Fruit fly (Drosophila melanogaster) whole organism, embryonic: ENCODE data around the gene CG17564.

Source experiments
- Atf6 ChIP-seq: fragments of 200-800 bp; sonication (Bioruptor generic); IDR thresholded peaks from 2 replicates; pipeline ENCODE4 v1.3.6; 2022; ENCODE audit warnings: missing biosample characterization, missing genetic modification characterization
- CG11456 ChIP-seq: fragments of 200-800 bp; sonication (Bioruptor generic); IDR thresholded peaks from 3 replicates; pipeline ENCODE4 v1.3.6; 2022; ENCODE audit warnings: missing biosample characterization, missing genetic modification characterization
- CG12391 ChIP-seq: fragments of 200-800 bp; sonication (Bioruptor generic); optimal IDR thresholded peaks from 3 replicates; lab custom pipeline; 2018; ENCODE audit warnings: missing biosample characterization, mild to moderate bottlenecking, missing genetic modification characterization, moderate library complexity
- CG13123 ChIP-seq: fragments of 200-800 bp; sonication (Bioruptor generic); optimal IDR thresholded peaks from 2 replicates; lab custom pipeline; 2016; ENCODE audit warnings: missing biosample characterization, missing genetic modification characterization
- CG14441 ChIP-seq: fragments of 200-800 bp; sonication (Bioruptor generic); IDR thresholded peaks from 2 replicates; pipeline ENCODE4 v1.3.6; 2022; ENCODE audit warnings: missing biosample characterization, missing genetic modification characterization
- CG14710 ChIP-seq: fragments of 200-800 bp; sonication (Bioruptor generic); optimal IDR thresholded peaks from 3 replicates; lab custom pipeline; 2019; ENCODE audit warnings: missing biosample characterization, mild to moderate bottlenecking, missing genetic modification characterization, moderate library complexity
- CG1603 ChIP-seq: fragments of 200-800 bp; sonication (Bioruptor generic); optimal IDR thresholded peaks from 2 replicates; lab custom pipeline; 2019; ENCODE audit warnings: missing biosample characterization, mild to moderate bottlenecking, missing genetic modification characterization, moderate library complexity
- CG16813 ChIP-seq: fragments of 200-800 bp; sonication (Bioruptor generic); IDR thresholded peaks from 3 replicates; pipeline ENCODE4 v1.3.6; 2022; ENCODE audit warnings: missing biosample characterization, missing genetic modification characterization; ENCODE audit not compliant: partially characterized antibody
- CG2712 ChIP-seq: fragments of 200-800 bp; optimal IDR thresholded peaks from 3 replicates; lab custom pipeline; 2019; ENCODE audit warnings: missing biosample characterization, mild to moderate bottlenecking, missing genetic modification characterization, moderate library complexity
- CG31388 ChIP-seq: fragments of 200-800 bp; sonication (Bioruptor generic); optimal IDR thresholded peaks from 2 replicates; lab custom pipeline; 2016; ENCODE audit warnings: missing biosample characterization, missing genetic modification characterization
- CG3847 ChIP-seq: fragments of 200-800 bp; sonication (Bioruptor generic); IDR thresholded peaks from 2 replicates; pipeline ENCODE4 v1.3.6; 2022; ENCODE audit warnings: missing biosample characterization, missing genetic modification characterization
- CG7357 ChIP-seq: fragments of 200-800 bp; sonication (Bioruptor generic); IDR thresholded peaks from 3 replicates; pipeline ENCODE4 v1.3.6; 2022; ENCODE audit warnings: missing biosample characterization, missing genetic modification characterization
- CG7372 ChIP-seq: fragments of 200-800 bp; sonication (Bioruptor generic); IDR thresholded peaks from 2 replicates; pipeline ENCODE4 v1.3.6; 2022; ENCODE audit warnings: missing biosample characterization, missing genetic modification characterization
- CG7963 ChIP-seq: fragments of 200-800 bp; sonication (Bioruptor generic); IDR thresholded peaks from 3 replicates; pipeline ENCODE4 v1.3.6; 2022; ENCODE audit warnings: missing biosample characterization, missing genetic modification characterization; ENCODE audit not compliant: partially characterized antibody
- CG8765 ChIP-seq: fragments of 200-800 bp; sonication (Bioruptor generic); IDR thresholded peaks from 2 replicates; pipeline ENCODE4 v1.3.6; 2022; ENCODE audit warnings: missing biosample characterization, missing genetic modification characterization
- D ChIP-seq, 2 experiments: fragments of 200-800 bp in 1 of 2; fragments of >200 bp in 1 of 2; sonication (Bioruptor generic) in 1 of 2; optimal IDR thresholded peaks; 2 replicates in 1 of 2; 3 replicates in 1 of 2; lab custom pipeline; 2017; ENCODE audit warnings: mild to moderate bottlenecking in 1 of 2, missing biosample characterization in 1 of 2, missing genetic modification characterization in 1 of 2, missing genetic modification reagents in 1 of 2
- D19B ChIP-seq: fragments of 200-800 bp; sonication (Bioruptor generic); optimal IDR thresholded peaks from 2 replicates; lab custom pipeline; 2017; ENCODE audit warnings: missing biosample characterization, mild to moderate bottlenecking, missing genetic modification characterization
- Deaf1 ChIP-seq: fragments of 200-800 bp; optimal IDR thresholded peaks from 3 replicates; lab custom pipeline; 2019; ENCODE audit warnings: missing biosample characterization, mild to moderate bottlenecking, missing genetic modification characterization, moderate library complexity
- Dip2 ChIP-seq: fragments of 200-800 bp; sonication (Bioruptor generic); IDR thresholded peaks from 2 replicates; pipeline ENCODE4 v1.3.6; 2022; ENCODE audit warnings: missing biosample characterization, missing genetic modification characterization
- Doc3 ChIP-seq: fragments of 200-800 bp; sonication (Bioruptor generic); IDR thresholded peaks from 3 replicates; pipeline ENCODE4 v1.3.6; 2022; ENCODE audit warnings: missing biosample characterization, missing genetic modification characterization; ENCODE audit not compliant: partially characterized antibody
- Ets65A ChIP-seq: fragments of 200-800 bp; sonication (Bioruptor generic); peaks from one replicate; lab custom pipeline; 2016; ENCODE audit warnings: missing biosample characterization, missing genetic modification characterization
- HLH54F ChIP-seq: fragments of 200-800 bp; sonication (Bioruptor generic); optimal IDR thresholded peaks from 3 replicates; lab custom pipeline; 2016; ENCODE audit warnings: missing biosample characterization, missing genetic modification characterization
- Hey ChIP-seq: fragments of 200-800 bp; sonication (Bioruptor generic); optimal IDR thresholded peaks from 3 replicates; lab custom pipeline; 2018; ENCODE audit warnings: missing biosample characterization, mild to moderate bottlenecking, missing genetic modification characterization
- Lhr ChIP-seq: fragments of 200-800 bp; sonication (Bioruptor generic); optimal IDR thresholded peaks from 3 replicates; lab custom pipeline; 2017; ENCODE audit warnings: mild to moderate bottlenecking, missing biosample characterization, missing genetic modification reagents, missing genetic modification characterization
- MESR4 ChIP-seq: fragments of 200-800 bp; sonication (Bioruptor generic); optimal IDR thresholded peaks from 2 replicates; lab custom pipeline; 2018; ENCODE audit warnings: missing biosample characterization, mild to moderate bottlenecking, missing genetic modification characterization, moderate library complexity
- Med ChIP-seq: fragments of 200-800 bp; sonication (Bioruptor generic); peaks from one replicate; lab custom pipeline; 2016; ENCODE audit warnings: missing biosample characterization, missing genetic modification characterization, mild to moderate bottlenecking, inconsistent platforms, moderate library complexity
- Poxn ChIP-seq: fragments of 200-800 bp; sonication (Bioruptor generic); IDR thresholded peaks from 2 replicates; pipeline ENCODE4 v1.3.6; 2022; ENCODE audit warnings: missing biosample characterization, missing genetic modification characterization
- Rfx ChIP-seq: fragments of 200-800 bp; sonication (Bioruptor generic); IDR thresholded peaks from 2 replicates; pipeline ENCODE4 v1.3.6; 2022; ENCODE audit warnings: missing biosample characterization, missing genetic modification characterization
- Taf1 ChIP-seq: fragments of 200-800 bp; sonication (Bioruptor generic); IDR thresholded peaks from 2 replicates; pipeline ENCODE4 v1.3.6; 2022; ENCODE audit warnings: missing biosample characterization, missing genetic modification characterization
- abd-A ChIP-seq: fragments of 200-800 bp; sonication (Bioruptor generic); optimal IDR thresholded peaks from 3 replicates; lab custom pipeline; 2019; ENCODE audit warnings: missing biosample characterization, mild to moderate bottlenecking, missing genetic modification characterization, moderate library complexity
- az2 ChIP-seq: fragments of 200-800 bp; sonication (Bioruptor generic); optimal IDR thresholded peaks from 3 replicates; lab custom pipeline; 2016; ENCODE audit warnings: missing biosample characterization, missing genetic modification characterization
- bowl ChIP-seq: fragments of 200-800 bp; sonication (Bioruptor generic); IDR thresholded peaks from 2 replicates; pipeline ENCODE4 v1.3.6; 2022; ENCODE audit warnings: missing biosample characterization, missing genetic modification characterization
- bsh ChIP-seq, 2 experiments: fragments of 200-800 bp; sonication (Bioruptor generic); optimal IDR thresholded peaks; 2 replicates each; lab custom pipeline; 2017 to 2018; ENCODE audit warnings: mild to moderate bottlenecking in 2 of 2, missing biosample characterization in 2 of 2, missing genetic modification characterization in 2 of 2, moderate library complexity in 1 of 2
- dmrt11E ChIP-seq: fragments of 200-800 bp; sonication (Bioruptor generic); optimal IDR thresholded peaks from 3 replicates; lab custom pipeline; 2018; ENCODE audit warnings: missing biosample characterization, mild to moderate bottlenecking, missing genetic modification characterization, moderate library complexity
- en ChIP-seq: fragments of 200-800 bp; sonication (Bioruptor generic); optimal IDR thresholded peaks from 2 replicates; lab custom pipeline; 2016; ENCODE audit warnings: missing biosample characterization, missing genetic modification characterization
- eyg ChIP-seq: fragments of 200-800 bp; sonication (Bioruptor generic); optimal IDR thresholded peaks from 3 replicates; lab custom pipeline; 2016; ENCODE audit warnings: missing biosample characterization, missing genetic modification characterization
- gcm2 ChIP-seq: fragments of 200-800 bp; sonication (Bioruptor generic); optimal IDR thresholded peaks from 2 replicates; lab custom pipeline; 2016; ENCODE audit warnings: missing biosample characterization, missing genetic modification characterization
- gem ChIP-seq: fragments of 200-800 bp; sonication (Bioruptor generic); optimal IDR thresholded peaks from 2 replicates; lab custom pipeline; 2019; ENCODE audit warnings: missing biosample characterization, mild to moderate bottlenecking, missing genetic modification characterization, moderate library complexity
- hth ChIP-seq: fragments of >200 bp; optimal IDR thresholded peaks from 2 replicates; lab custom pipeline; 2017; ENCODE audit warnings: inconsistent platforms
- jigr1 ChIP-seq: fragments of 200-800 bp; sonication (Bioruptor generic); IDR thresholded peaks from 3 replicates; pipeline ENCODE4 v1.3.6; 2022; ENCODE audit warnings: missing biosample characterization, missing genetic modification characterization
- jumu ChIP-seq: fragments of 200-800 bp; sonication (Bioruptor generic); optimal IDR thresholded peaks from 3 replicates; lab custom pipeline; 2016; ENCODE audit warnings: missing biosample characterization, missing genetic modification characterization
- kni ChIP-seq: fragments of 200-800 bp; sonication (Bioruptor generic); optimal IDR thresholded peaks from 3 replicates; lab custom pipeline; 2017; ENCODE audit warnings: mild to moderate bottlenecking, missing biosample characterization, missing genetic modification reagents, missing genetic modification characterization
- peb ChIP-seq: fragments of 200-800 bp; sonication (Bioruptor generic); IDR thresholded peaks from 2 replicates; pipeline ENCODE4 v1.3.6; 2022; ENCODE audit warnings: missing biosample characterization, missing genetic modification characterization
- scrt ChIP-seq: fragments of 200-800 bp; sonication (Bioruptor generic); optimal IDR thresholded peaks from 2 replicates; lab custom pipeline; 2018; ENCODE audit warnings: missing biosample characterization, mild to moderate bottlenecking, missing genetic modification characterization, moderate library complexity
- sens ChIP-seq: fragments of 200-800 bp; sonication (Bioruptor generic); peaks from one replicate; lab custom pipeline; 2016; ENCODE audit warnings: missing biosample characterization, missing genetic modification characterization
- sima ChIP-seq: fragments of 200-800 bp; sonication (Bioruptor generic); optimal IDR thresholded peaks from 2 replicates; lab custom pipeline; 2016; ENCODE audit warnings: missing biosample characterization, missing genetic modification characterization
- tin ChIP-seq: fragments of 200-800 bp; sonication (Bioruptor generic); optimal IDR thresholded peaks from 3 replicates; lab custom pipeline; 2016; ENCODE audit warnings: missing biosample characterization, missing genetic modification characterization
- tll ChIP-seq, 2 experiments: fragments of 200-800 bp in 1 of 2; fragments of >200 bp in 1 of 2; sonication (Bioruptor generic) in 1 of 2; optimal IDR thresholded peaks; 2 replicates each; lab custom pipeline; 2017 to 2019; ENCODE audit warnings: missing biosample characterization in 2 of 2, missing genetic modification characterization in 2 of 2, mild to moderate bottlenecking in 1 of 2, moderate library complexity in 1 of 2
- toy ChIP-seq: fragments of 200-800 bp; sonication (Bioruptor generic); IDR thresholded peaks from 2 replicates; pipeline ENCODE4 v1.3.6; 2022; ENCODE audit warnings: missing biosample characterization, missing genetic modification characterization
- trem ChIP-seq: fragments of 200-800 bp; optimal IDR thresholded peaks from 3 replicates; lab custom pipeline; 2019; ENCODE audit warnings: missing biosample characterization, mild to moderate bottlenecking, missing genetic modification characterization, moderate library complexity
- tup ChIP-seq: fragments of 200-800 bp; sonication (Bioruptor generic); optimal IDR thresholded peaks from 2 replicates; lab custom pipeline; 2016; ENCODE audit warnings: missing biosample characterization, mild to moderate bottlenecking, missing genetic modification characterization, moderate library complexity
- tx ChIP-seq: fragments of 200-800 bp; sonication (Bioruptor generic); optimal IDR thresholded peaks from 2 replicates; lab custom pipeline; 2016; ENCODE audit warnings: missing biosample characterization, missing genetic modification characterization

CG17564 gene

DNA sequence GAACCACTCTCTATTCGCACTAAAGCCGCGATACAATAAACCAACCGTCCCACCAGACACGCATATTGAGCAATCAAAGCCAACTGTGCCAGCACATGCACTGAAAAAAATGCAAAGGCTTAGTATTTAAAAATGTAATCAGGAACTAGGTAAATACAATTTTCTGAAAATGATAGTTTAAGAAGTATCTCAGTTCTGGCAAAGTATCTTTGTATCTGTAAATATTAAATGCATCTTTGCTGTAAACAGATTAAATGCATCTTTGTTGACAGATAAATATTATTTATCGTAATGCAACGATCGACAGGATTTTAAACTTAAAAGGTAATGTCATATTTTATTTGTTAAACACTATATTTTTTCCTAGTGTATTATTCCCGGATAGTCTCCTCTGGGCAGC, 18.0 kb upstream of the CG17564 start (continued):
- TF ChIP-seq bowl (GFP tag; lab: Robert Waterston, UW) (no peak), CG2712 (tag; lab: Kevin White, UChicago) (peak; percentile 31), D19B (GFP tag; lab: Kevin White, UChicago) (no peak), CG12391 (tag; lab: Kevin White, UChicago) (peak; percentile 1), trem (tag; lab: Kevin White, UChicago) (no peak), tll (GFP tag; optimal IDR thresholded peaks at IDR 0.05; lab: Kevin White, UChicago) (no peak), gcm2 (no peak), Lhr (GFP tag; lab: Kevin White, UChicago) (no peak), Hey (tag; lab: Kevin White, UChicago) (no peak), HLH54F (GFP tag; lab: Kevin White, UChicago) (no peak), CG3847 (no peak), Dip2 (GFP tag; lab: Robert Waterston, UW) (no peak), kni (GFP tag; lab: Kevin White, UChicago) (no peak), bsh (GFP tag; optimal IDR thresholded peaks at IDR 0.05; lab: Kevin White, UChicago) (peak; percentile 29 to 45), dmrt11E (tag; lab: Kevin White, UChicago) (peak; percentile 41), CG7357 (GFP tag; lab: Robert Waterston, UW) (no peak), MESR4 (GFP tag; lab: Kevin White, UChicago) (no peak), CG11456 (GFP tag; lab: Robert Waterston, UW) (no peak), tup (no peak), en (GFP tag; lab: Kevin White, UChicago) (no peak), abd-A (no peak), Atf6 (GFP tag; lab: Robert Waterston, UW) (no peak), az2 (GFP tag; lab: Kevin White, UChicago) (peak; percentile 24), tx (GFP tag; lab: Kevin White, UChicago) (no peak), CG7372 (no peak), CG7963 (GFP tag; lab: Robert Waterston, UW) (no peak), peb (GFP tag; lab: Robert Waterston, UW) (no peak), hth (lab: Kevin White, UChicago) (no peak), Ets65A (GFP tag; lab: Kevin White, UChicago) (no peak), CG1603 (tag; lab: Kevin White, UChicago) (no peak), CG13123 (GFP tag; lab: Kevin White, UChicago) (no peak), CG31388 (GFP tag; lab: Kevin White, UChicago) (no peak), sens (GFP tag; lab: Kevin White, UChicago) (peak; percentile 83), Doc3 (GFP tag; lab: Robert Waterston, UW) (no peak), scrt (no peak), CG8765 (no peak), CG16813 (GFP tag; lab: Robert Waterston, UW) (no peak), Deaf1 (no peak), jumu (no peak), Taf1 (GFP tag; lab: Robert Waterston, UW) (no peak), toy (no peak), Med (GFP tag; lab: Kevin White, UChicago) (peak; percentile 61), sima (GFP tag; lab: Kevin White, UChicago) (no peak), Rfx (GFP tag; lab: Robert Waterston, UW) (no peak), D (optimal IDR thresholded peaks at IDR 0.05; lab: Kevin White, UChicago) (no peak), D (GFP tag; optimal IDR thresholded peaks at IDR 0.05; lab: Kevin White, UChicago) (no peak), tin (GFP tag; lab: Kevin White, UChicago) (no peak), CG14710 (tag; lab: Kevin White, UChicago) (peak; percentile 3), Poxn (GFP tag; lab: Robert Waterston, UW) (no peak), CG14441 (no peak), gem (tag; lab: Kevin White, UChicago) (peak; percentile 40), jigr1 (GFP tag; lab: Robert Waterston, UW) (no peak), eyg (no peak)
